Worm (Caenorhabditis elegans) whole organism, L4 larva: ENCODE results near the gene F28B12.1.

Experiments
- F26F4.8 ChIP-seq: fragments of 200-800 bp; sonication (Bioruptor generic); conservative IDR thresholded peaks from 2 replicates; pipeline ENCODE4 v1.3.6; 2022; ENCODE audit warnings: missing genetic modification characterization, missing compliant biosample characterization
- F37D6.2 ChIP-seq: sonication (generic microtip); optimal IDR thresholded peaks from 2 replicates; lab custom pipeline; 2016; ENCODE audit warnings: mild to moderate bottlenecking, missing genetic modification characterization, missing compliant biosample characterization
- F44E2.7 ChIP-seq: fragments of 200-800 bp; sonication (Bioruptor generic); IDR thresholded peaks from 2 replicates; pipeline ENCODE4 v2.1.2; 2022; ENCODE audit warnings: missing genetic modification characterization, missing compliant biosample characterization
- T20F7.1 ChIP-seq: fragments of 200-800 bp; sonication (Bioruptor generic); optimal IDR thresholded peaks from 2 replicates; lab custom pipeline; 2018; ENCODE audit warnings: mild to moderate bottlenecking, missing genetic modification characterization, missing compliant biosample characterization
- Y105C5A.15 ChIP-seq: fragments of 200-800 bp; sonication (Bioruptor generic); IDR thresholded peaks from 2 replicates; pipeline ENCODE4 v1.3.6; 2022; ENCODE audit warnings: missing genetic modification characterization, missing compliant biosample characterization
- Y48G9A.11 ChIP-seq: fragments of 200-800 bp; sonication (Bioruptor generic); IDR thresholded peaks from 2 replicates; pipeline ENCODE4 v1.3.6; 2022; ENCODE audit warnings: missing genetic modification reagents, missing genetic modification characterization, missing compliant biosample characterization
- Y5F2A.4 ChIP-seq: fragments of 200-800 bp; sonication (Bioruptor generic); optimal IDR thresholded peaks from 2 replicates; lab custom pipeline; 2018; ENCODE audit warnings: mild to moderate bottlenecking, missing genetic modification characterization, missing compliant biosample characterization
- ZK337.2 ChIP-seq: fragments of 200-800 bp; sonication (Bioruptor generic); IDR thresholded peaks from 2 replicates; pipeline ENCODE4 v1.3.6; 2022; ENCODE audit warnings: missing genetic modification reagents, missing genetic modification characterization, missing compliant biosample characterization
- ZK546.5 ChIP-seq, 2 experiments: sonication (generic microtip); optimal IDR thresholded peaks; 2 replicates each; lab custom pipeline; 2017; ENCODE audit warnings: missing biosample characterization in 2 of 2, missing genetic modification characterization in 2 of 2
- ama-1 ChIP-seq: fragments of 150-350 bp; optimal IDR thresholded peaks from 2 replicates; lab custom pipeline; 2014; ENCODE audit warnings: inconsistent platforms, mixed read lengths
- arid-1 ChIP-seq: fragments of 200-800 bp; sonication (Bioruptor generic); conservative IDR thresholded peaks from 2 replicates; pipeline ENCODE4 v1.3.6; 2022; ENCODE audit warnings: missing genetic modification reagents, missing genetic modification characterization, missing compliant biosample characterization
- attf-4 ChIP-seq: sonication (generic microtip); optimal IDR thresholded peaks from 3 replicates; lab custom pipeline; 2017; ENCODE audit warnings: missing biosample characterization, missing genetic modification characterization
- ces-1 ChIP-seq: fragments of 150-350 bp; sonication (generic microtip); optimal IDR thresholded peaks from 4 replicates; lab custom pipeline; 2014; ENCODE audit warnings: missing biosample characterization, missing genetic modification reagents, missing genetic modification characterization
- daf-8 ChIP-seq: fragments of 200-800 bp; sonication (Bioruptor generic); IDR thresholded peaks from 2 replicates; pipeline ENCODE4 v1.3.6; 2022; ENCODE audit warnings: missing genetic modification characterization, missing compliant biosample characterization
- dpl-1 ChIP-seq: fragments of 150-350 bp; optimal IDR thresholded peaks from 2 replicates; lab custom pipeline; 2014; ENCODE audit warnings: missing biosample characterization, missing genetic modification reagents, missing genetic modification characterization
- duxl-1 ChIP-seq: sonication (generic microtip); optimal IDR thresholded peaks from 2 replicates; lab custom pipeline; 2016; ENCODE audit warnings: mild to moderate bottlenecking, missing genetic modification characterization, moderate library complexity, missing compliant biosample characterization; ENCODE audit not compliant: poor library complexity
- dve-1 ChIP-seq: sonication (generic microtip); optimal IDR thresholded peaks from 2 replicates; lab custom pipeline; 2017; ENCODE audit warnings: antibody characterized with exemption, mild to moderate bottlenecking, missing genetic modification characterization, missing compliant biosample characterization; ENCODE audit not compliant: insufficient read depth
- egl-43 ChIP-seq: fragments of 200-800 bp; sonication (Bioruptor generic); IDR thresholded peaks from 2 replicates; pipeline ENCODE4 v1.3.6; 2022; ENCODE audit warnings: missing genetic modification reagents, missing genetic modification characterization, missing compliant biosample characterization
- fkh-10 ChIP-seq: fragments of 150-350 bp; optimal IDR thresholded peaks from 2 replicates; lab custom pipeline; 2014; ENCODE audit warnings: missing biosample characterization, missing genetic modification reagents, missing genetic modification characterization
- fos-1 ChIP-seq: fragments of 150-350 bp; optimal IDR thresholded peaks from 2 replicates; lab custom pipeline; 2014; ENCODE audit warnings: missing biosample characterization, missing genetic modification characterization
- hif-1 ChIP-seq, 2 experiments: sonication (generic microtip); optimal IDR thresholded peaks; 2 replicates each; lab custom pipeline; 2016 to 2017; ENCODE audit warnings: missing compliant biosample characterization in 2 of 2, missing genetic modification characterization in 2 of 2, missing genetic modification reagents in 2 of 2, missing genotype in 2 of 2, mild to moderate bottlenecking in 1 of 2
- hlh-11 ChIP-seq: fragments of 200-800 bp; sonication (Bioruptor generic); optimal IDR thresholded peaks from 2 replicates; lab custom pipeline; 2018; ENCODE audit warnings: mild to moderate bottlenecking, missing genetic modification characterization, missing compliant biosample characterization
- hlh-30 ChIP-seq: sonication (generic microtip); optimal IDR thresholded peaks from 2 replicates; lab custom pipeline; 2017; ENCODE audit warnings: antibody characterized with exemption, mild to moderate bottlenecking, missing genetic modification characterization, missing compliant biosample characterization; ENCODE audit not compliant: insufficient read depth
- hmg-1.1 ChIP-seq: fragments of 200-800 bp; sonication (Bioruptor generic); IDR thresholded peaks from 2 replicates; pipeline ENCODE4 v1.3.6; 2022; ENCODE audit warnings: missing genetic modification reagents, missing genetic modification characterization, missing compliant biosample characterization
- lim-7 ChIP-seq: fragments of 200-800 bp; sonication (Bioruptor generic); IDR thresholded peaks from 2 replicates; pipeline ENCODE4 v1.3.6; 2022; ENCODE audit warnings: missing genetic modification characterization, missing compliant biosample characterization
- lin-38 ChIP-seq: fragments of 200-800 bp; sonication (Bioruptor generic); IDR thresholded peaks from 2 replicates; pipeline ENCODE4 v1.3.6; 2022; ENCODE audit warnings: missing genetic modification reagents, missing genetic modification characterization, missing compliant biosample characterization
- lsy-2 ChIP-seq, 2 experiments: fragments of 150-350 bp in 1 of 2; sonication (generic microtip) in 1 of 2; optimal IDR thresholded peaks; 2 replicates each; lab custom pipeline; 2014 to 2017; ENCODE audit warnings: missing biosample characterization in 2 of 2, missing genetic modification characterization in 2 of 2
- madf-5 ChIP-seq, 2 experiments: fragments of 200-800 bp; sonication (Bioruptor generic); IDR thresholded peaks; 2 replicates each; pipeline ENCODE4 v1.3.6; 2022; ENCODE audit warnings: missing compliant biosample characterization in 2 of 2, missing genetic modification characterization in 2 of 2
- madf-9 ChIP-seq: fragments of 200-800 bp; sonication (Bioruptor generic); conservative IDR thresholded peaks from 2 replicates; pipeline ENCODE4 v1.3.6; 2022; ENCODE audit warnings: missing genetic modification reagents, missing genetic modification characterization, missing compliant biosample characterization
- mdt-29 ChIP-seq: fragments of 200-800 bp; sonication (Bioruptor generic); IDR thresholded peaks from 2 replicates; pipeline ENCODE4 v1.3.6; 2022; ENCODE audit warnings: missing genetic modification reagents, missing genetic modification characterization, missing compliant biosample characterization
- mep-1 ChIP-seq: fragments of 150-350 bp; sonication (generic microtip); optimal IDR thresholded peaks from 3 replicates; lab custom pipeline; 2014; ENCODE audit warnings: missing biosample characterization, missing genetic modification characterization
- mes-2 ChIP-seq: sonication (generic microtip); optimal IDR thresholded peaks from 2 replicates; lab custom pipeline; 2016; ENCODE audit warnings: missing genotype, mild to moderate bottlenecking, missing genetic modification characterization, missing compliant biosample characterization; ENCODE audit not compliant: poor library complexity, severe bottlenecking
- mxl-2 ChIP-seq: fragments of 200-800 bp; sonication (Bioruptor generic); conservative IDR thresholded peaks from 2 replicates; pipeline ENCODE4 v1.3.6; 2022; ENCODE audit warnings: missing genetic modification reagents, missing genetic modification characterization, missing compliant biosample characterization
- nhr-10 ChIP-seq: fragments of 150-350 bp; optimal IDR thresholded peaks from 2 replicates; lab custom pipeline; 2014; ENCODE audit warnings: missing biosample characterization, missing genetic modification characterization
- nhr-102 ChIP-seq: sonication (generic microtip); optimal IDR thresholded peaks from 2 replicates; lab custom pipeline; 2016; ENCODE audit warnings: mild to moderate bottlenecking, missing genetic modification characterization, moderate library complexity, missing compliant biosample characterization
- nhr-11 ChIP-seq: fragments of 150-350 bp; optimal IDR thresholded peaks from 2 replicates; lab custom pipeline; 2014; ENCODE audit warnings: missing biosample characterization, missing genetic modification characterization
- nhr-25 ChIP-seq: sonication (generic microtip); optimal IDR thresholded peaks from 2 replicates; lab custom pipeline; 2017; ENCODE audit warnings: missing genetic modification characterization, mild to moderate bottlenecking, missing compliant biosample characterization, antibody characterized with exemption, moderate library complexity, borderline replicate concordance; ENCODE audit not compliant: insufficient read depth
- nhr-42 ChIP-seq: fragments of 200-800 bp; sonication (Bioruptor generic); IDR thresholded peaks from 2 replicates; pipeline ENCODE4 v1.3.6; 2022; ENCODE audit warnings: missing genetic modification characterization, missing compliant biosample characterization
- nhr-48 ChIP-seq: sonication (generic microtip); optimal IDR thresholded peaks from 2 replicates; lab custom pipeline; 2016; ENCODE audit warnings: mild to moderate bottlenecking, missing genetic modification characterization, missing compliant biosample characterization
- nhr-6 ChIP-seq: fragments of 150-350 bp; optimal IDR thresholded peaks from 2 replicates; lab custom pipeline; 2014; ENCODE audit warnings: missing biosample characterization, missing genetic modification characterization
- nhr-77 ChIP-seq: fragments of 150-350 bp; optimal IDR thresholded peaks from 2 replicates; lab custom pipeline; 2014; ENCODE audit warnings: missing biosample characterization, missing genetic modification characterization
- php-3 ChIP-seq: fragments of 200-800 bp; sonication (Bioruptor generic); IDR thresholded peaks from 2 replicates; pipeline ENCODE4 v1.3.6; 2022; ENCODE audit warnings: missing genetic modification reagents, missing genetic modification characterization, missing compliant biosample characterization
- pqm-1 ChIP-seq: sonication (generic microtip); optimal IDR thresholded peaks from 2 replicates; lab custom pipeline; 2017; ENCODE audit warnings: missing biosample characterization, missing genetic modification characterization
- snpc-4 ChIP-seq: fragments of 150-350 bp; optimal IDR thresholded peaks from 2 replicates; lab custom pipeline; 2014; ENCODE audit warnings: missing biosample characterization, missing genetic modification characterization
- spr-3 ChIP-seq: fragments of 200-800 bp; sonication (Bioruptor generic); optimal IDR thresholded peaks from 2 replicates; lab custom pipeline; 2018; ENCODE audit warnings: mild to moderate bottlenecking, missing genetic modification characterization, missing compliant biosample characterization
- unc-130 ChIP-seq: sonication (generic microtip); optimal IDR thresholded peaks from 2 replicates; lab custom pipeline; 2016; ENCODE audit warnings: missing genetic modification reagents, missing genetic modification characterization, missing compliant biosample characterization
- unc-39 ChIP-seq: sonication (generic microtip); optimal IDR thresholded peaks from 2 replicates; lab custom pipeline; 2017; ENCODE audit warnings: missing biosample characterization, missing genetic modification characterization
- unc-62 ChIP-seq, 3 experiments: fragments of 150-350 bp in 1 of 3; sonication (generic microtip); optimal IDR thresholded peaks in 2 of 3; peaks in 1 of 3; 1 replicate in 1 of 3; 2 replicates in 2 of 3; lab custom pipeline; 2014 to 2017; ENCODE audit warnings: missing biosample characterization in 3 of 3, missing genetic modification characterization in 3 of 3, missing genetic modification reagents in 3 of 3, missing genotype in 1 of 3
- zfp-2 ChIP-seq: sonication (generic microtip); optimal IDR thresholded peaks from 2 replicates; lab custom pipeline; 2016; ENCODE audit warnings: mild to moderate bottlenecking, missing genetic modification characterization, missing compliant biosample characterization
- zip-11 ChIP-seq: fragments of 200-800 bp; sonication (Bioruptor generic); IDR thresholded peaks from 2 replicates; pipeline ENCODE4 v1.3.6; 2022; ENCODE audit warnings: missing genetic modification characterization, missing compliant biosample characterization
- zip-2 ChIP-seq: fragments of 150-350 bp; optimal IDR thresholded peaks from 2 replicates; lab custom pipeline; 2014; ENCODE audit warnings: missing biosample characterization, missing genetic modification characterization

The F28B12.1 gene

ce11 chrII:5907482-5907881, 35.2 kb upstream of the F28B12.1 start, which contains the start of gene vps-35 (continued):
- TF ChIP-seq ama-1 (lab: Kevin White, UChicago) (no peak), hlh-11 (tag; lab: Kevin White, UChicago) (peak; percentile 10), hlh-30 (peak; percentile 44), unc-39 (tag; lab: Kevin White, UChicago) (no peak), pqm-1 (tag; lab: Kevin White, UChicago) (peak; percentile 58), php-3 (GFP tag; lab: Robert Waterston, UW) (no peak), T20F7.1 (GFP tag; lab: Kevin White, UChicago) (peak; percentile 64), ZK546.5 (tag; optimal IDR thresholded peaks at IDR 0.05; lab: Kevin White, UChicago) (no peak), fkh-10 (GFP tag; lab: Kevin White, UChicago) (no peak), Y48G9A.11 (GFP tag; lab: Robert Waterston, UW) (no peak), lim-7 (GFP tag; lab: Robert Waterston, UW) (no peak), mdt-29 (GFP tag; lab: Robert Waterston, UW) (no peak), madf-5 (GFP tag; IDR thresholded peaks at IDR 0.05; lab: Robert Waterston, UW) (no peak), attf-4 (tag; lab: Kevin White, UChicago) (no peak), ces-1 (GFP tag; lab: Kevin White, UChicago) (no peak), nhr-77 (no peak), snpc-4 (tag; lab: Kevin White, UChicago) (no peak), spr-3 (no peak), lsy-2 (tag; optimal IDR thresholded peaks at IDR 0.05; lab: Kevin White, UChicago) (peak in 1 of 2 experiments; percentile 52), unc-130 (GFP tag; lab: Kevin White, UChicago) (no peak), mep-1 (peak; percentile 45), zfp-2 (tag; lab: Kevin White, UChicago) (no peak), dve-1 (tag; lab: Kevin White, UChicago) (peak; percentile 30), nhr-11 (tag; lab: Kevin White, UChicago) (no peak), nhr-10 (tag; lab: Kevin White, UChicago) (no peak), nhr-25 (tag; lab: Kevin White, UChicago) (no peak), dpl-1 (GFP tag; lab: Kevin White, UChicago) (peak; percentile 19), arid-1 (GFP tag; lab: Robert Waterston, UW) (no peak), F37D6.2 (tag; lab: Kevin White, UChicago) (no peak), nhr-48 (no peak), madf-9 (GFP tag; lab: Robert Waterston, UW) (no peak), Y5F2A.4 (GFP tag; lab: Kevin White, UChicago) (no peak), mes-2 (tag; lab: Kevin White, UChicago) (peak; percentile 46), nhr-6 (tag; lab: Kevin White, UChicago) (peak; percentile 56), nhr-102 (tag; lab: Kevin White, UChicago) (no peak), daf-8 (no peak), fos-1 (tag; lab: Kevin White, UChicago) (no peak), egl-43 (GFP tag; lab: Robert Waterston, UW) (no peak), unc-62 (GFP tag; optimal IDR thresholded peaks at IDR 0.05 in 1 of 2; lab: Kevin White, UChicago) (peak in 1 of 2 experiments; percentile 52), unc-62 (tag; optimal IDR thresholded peaks at IDR 0.05; lab: Kevin White, UChicago) (no peak), ZK337.2 (no peak), duxl-1 (tag; lab: Kevin White, UChicago) (no peak), hif-1 (tag; optimal IDR thresholded peaks at IDR 0.05; lab: Kevin White, UChicago) (no peak), hmg-1.1 (GFP tag; lab: Robert Waterston, UW) (0 out of 2 replicates have a peak, but pooled peaks have one; percentile 35), zip-11 (GFP tag; lab: Robert Waterston, UW) (no peak), zip-2 (tag; lab: Kevin White, UChicago) (no peak), mxl-2 (GFP tag; lab: Robert Waterston, UW) (no peak), lin-38 (GFP tag; lab: Robert Waterston, UW) (peak; percentile 90), F26F4.8 (no peak), F44E2.7 (GFP tag; lab: Robert Waterston, UW) (no peak), nhr-42 (GFP tag; lab: Robert Waterston, UW) (no peak), Y105C5A.15 (no peak)
